Fruit fly (Drosophila melanogaster) whole organism, prepupa: ENCODE measurements around the gene SecCl.

ENCODE experiments used
- Blimp-1 ChIP-seq: fragments of 200-800 bp; sonication (Bioruptor generic); optimal IDR thresholded peaks from 3 replicates; lab custom pipeline; 2017; ENCODE audit warnings: missing biosample characterization, missing genetic modification characterization, mild to moderate bottlenecking, moderate library complexity, missing genetic modification reagents
- CG8119 ChIP-seq: fragments of 200-800 bp; sonication (Bioruptor generic); IDR thresholded peaks from 3 replicates; pipeline ENCODE4 v1.3.6; 2022; ENCODE audit warnings: missing biosample characterization, missing genetic modification characterization
- Eip75B ChIP-seq: fragments of 200-800 bp; sonication (Bioruptor generic); optimal IDR thresholded peaks from 3 replicates; lab custom pipeline; 2016; ENCODE audit warnings: missing biosample characterization, missing genetic modification characterization
- achi ChIP-seq: fragments of 200-800 bp; sonication (Bioruptor generic); optimal IDR thresholded peaks from 3 replicates; lab custom pipeline; 2016; ENCODE audit warnings: missing biosample characterization, missing genetic modification characterization
- acj6 ChIP-seq: fragments of 200-800 bp; sonication (Bioruptor generic); optimal IDR thresholded peaks from 3 replicates; lab custom pipeline; 2016; ENCODE audit warnings: missing biosample characterization, missing genetic modification characterization
- spab ChIP-seq: fragments of 200-800 bp; sonication (Bioruptor generic); optimal IDR thresholded peaks from 2 replicates; lab custom pipeline; 2017; ENCODE audit warnings: missing biosample characterization, mild to moderate bottlenecking, missing genetic modification characterization, missing genetic modification reagents
- svp ChIP-seq: fragments of 200-800 bp; sonication (Bioruptor generic); peaks from one replicate; lab custom pipeline; 2016; ENCODE audit warnings: missing biosample characterization, missing genetic modification characterization

DNA sequence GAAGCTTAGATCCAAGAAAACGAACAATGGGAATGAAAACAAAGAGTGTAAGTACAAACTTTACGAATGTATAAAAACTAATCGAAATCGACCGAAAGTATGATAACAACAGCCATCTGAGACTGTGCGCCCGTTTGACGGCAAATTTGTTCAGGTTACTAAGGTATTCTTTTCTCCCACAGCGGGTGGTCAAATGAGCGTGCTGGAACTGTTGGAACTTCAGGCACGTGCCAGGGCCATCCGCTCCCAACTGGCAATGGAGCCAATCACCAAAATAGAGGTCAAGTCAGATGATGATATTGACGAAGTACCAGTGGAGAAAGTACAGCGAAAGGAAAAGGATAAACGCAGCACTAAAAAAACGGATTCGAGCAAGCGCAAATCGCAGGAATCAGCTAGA is 33.6 kb upstream of the SecCl start, which contains the start of gene CG12229:
- TF ChIP-seq CG8119 (GFP tag; lab: Robert Waterston, UW) (no peak), spab (no peak), Blimp-1 (GFP tag; lab: Kevin White, UChicago) (no peak), Eip75B (GFP tag; lab: Kevin White, UChicago) (no peak), acj6 (GFP tag; lab: Kevin White, UChicago) (no peak), svp (GFP tag; lab: Kevin White, UChicago) (no peak), achi (no peak)
